Worm (Caenorhabditis elegans): ENCODE results near the gene nspb-8.

DNA sequence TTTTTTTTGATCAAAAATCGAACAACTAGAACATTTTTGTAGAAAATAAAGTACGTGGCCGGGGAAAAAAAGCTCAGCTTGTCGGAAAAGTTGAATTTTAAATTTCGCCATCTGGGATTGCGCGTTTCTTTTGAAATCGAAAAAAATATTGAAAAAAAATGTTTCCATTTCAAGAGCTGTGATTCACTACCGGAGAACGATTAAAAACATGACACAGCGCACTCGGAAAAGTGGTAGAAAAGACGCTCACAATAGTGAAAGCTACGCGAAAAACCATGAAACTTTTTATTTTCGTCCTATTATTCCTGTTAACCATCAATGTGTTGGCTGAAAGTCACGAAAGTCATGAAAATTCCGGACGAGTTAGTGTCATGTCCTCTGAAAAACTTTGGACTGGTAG is 42.7 kb downstream of the nspb-8 start, which contains the start of the genes clec-147 and C04H5.7:
- TF ChIP-seq zfp-2 (tag; optimal IDR thresholded peaks at IDR 0.05) (no peak), nhr-10 (tag; optimal IDR thresholded peaks at IDR 0.05) (no peak), nhr-237 (tag; optimal IDR thresholded peaks at IDR 0.05) (no peak)

Data from whole organism, L4 larva.